Worm (Caenorhabditis elegans) whole organism, young adult: ENCODE data around the gene cox-18.

Experiments used
- F49E8.2 ChIP-seq: sonication (generic microtip); optimal IDR thresholded peaks from 3 replicates; lab custom pipeline; 2017; ENCODE audit warnings: missing genetic modification characterization, mild to moderate bottlenecking, missing compliant biosample characterization, antibody characterized with exemption, moderate library complexity; ENCODE audit not compliant: insufficient read depth
- T07F8.4 ChIP-seq: sonication (generic microtip); optimal IDR thresholded peaks from 2 replicates; lab custom pipeline; 2016; ENCODE audit warnings: mild to moderate bottlenecking, missing genetic modification characterization, moderate library complexity, missing compliant biosample characterization
- Y53G8AR.9 ChIP-seq: fragments of 200-800 bp; sonication (Bioruptor generic); conservative IDR thresholded peaks from 2 replicates; pipeline ENCODE4 v1.3.6; 2022; ENCODE audit warnings: missing genetic modification reagents, missing genetic modification characterization, missing compliant biosample characterization
- ama-1 ChIP-seq, 3 experiments: fragments of 150-350 bp in 1 of 3; sonication (generic microtip) in 2 of 3; optimal IDR thresholded peaks; 2 replicates each; lab custom pipeline; 2014 to 2018; ENCODE audit warnings: missing biosample characterization in 2 of 3, missing genetic modification characterization in 2 of 3, missing genetic modification reagents in 2 of 3
- attf-3 ChIP-seq: fragments of 200-800 bp; sonication (Bioruptor generic); conservative IDR thresholded peaks from 2 replicates; pipeline ENCODE4 v1.3.6; 2022; ENCODE audit warnings: missing genetic modification reagents, missing genetic modification characterization, missing compliant biosample characterization
- hmg-1.2 ChIP-seq: fragments of 200-800 bp; sonication (Bioruptor generic); IDR thresholded peaks from 2 replicates; pipeline ENCODE4 v1.3.6; 2022; ENCODE audit warnings: missing genetic modification reagents, missing genetic modification characterization, missing compliant biosample characterization
- pha-4 ChIP-seq: fragments of 150-350 bp; sonication (generic microtip); optimal IDR thresholded peaks from 2 replicates; lab custom pipeline; 2014; ENCODE audit warnings: missing biosample characterization, missing genetic modification reagents, missing genetic modification characterization
- snpc-4 ChIP-seq, 5 experiments: fragments of 150-350 bp in 1 of 5; sonication (generic microtip) in 4 of 5; optimal IDR thresholded peaks; 2 replicates each; lab custom pipeline; 2014 to 2018; ENCODE audit warnings: missing genetic modification characterization in 5 of 5, missing biosample characterization in 3 of 5, antibody characterized with exemption in 2 of 5, mild to moderate bottlenecking in 2 of 5, missing compliant biosample characterization in 2 of 5, missing genotype in 2 of 5, moderate library complexity in 2 of 5, missing genetic modification reagents in 1 of 5
- ztf-25 ChIP-seq: fragments of 200-800 bp; sonication (Bioruptor generic); IDR thresholded peaks from 2 replicates; pipeline ENCODE4 v1.3.6; 2022; ENCODE audit warnings: missing genetic modification reagents, missing genetic modification characterization, missing compliant biosample characterization

- TF ChIP-seq snpc-4 (GFP tag; optimal IDR thresholded peaks at IDR 0.05; lab: Kevin White, UChicago) (no peak), snpc-4 (tag; optimal IDR thresholded peaks at IDR 0.05; lab: Kevin White, UChicago) (no peak), T07F8.4 (tag; lab: Kevin White, UChicago) (no peak), ztf-25 (GFP tag; lab: Robert Waterston, UW) (no peak), pha-4 (tag; lab: Kevin White, UChicago) (no peak), ama-1 (optimal IDR thresholded peaks at IDR 0.05; lab: Kevin White, UChicago) (no peak), ama-1 (GFP tag; optimal IDR thresholded peaks at IDR 0.05; lab: Kevin White, UChicago) (no peak), hmg-1.2 (no peak), F49E8.2 (tag; lab: Kevin White, UChicago) (no peak), attf-3 (no peak), Y53G8AR.9 (GFP tag; lab: Robert Waterston, UW) (no peak)
Measured at ce11 chrIV:1113638-1114037, 16.4 kb downstream of the cox-18 start, which contains the start of gene srx-14.
